Fruit fly (Drosophila melanogaster): Measurements from ENCODE around the gene Eig71Eb.

Gene Eig71Eb

dm6 chr3L:15675111-15675510 lies 25.4 kb downstream of the Eig71Eb start (continued):
- no peak for TF ChIP-seq Dek (tag; optimal IDR thresholded peaks at IDR 0.05)
- TF ChIP-seq CG8359 (GFP tag; optimal IDR thresholded peaks at IDR 0.05; ENCODE audit: borderline replicate concordance) = peak; percentile 59
- no peak for TF ChIP-seq rib (GFP tag; IDR thresholded peaks at IDR 0.05)
- TF ChIP-seq Chrac-16 (GFP tag; optimal IDR thresholded peaks at IDR 0.05) = peak; percentile 74
- TF ChIP-seq crp (GFP tag; optimal IDR thresholded peaks at IDR 0.05) = no peak
- peak; percentile 67 for TF ChIP-seq Sox102F (GFP tag; optimal IDR thresholded peaks at IDR 0.05)
- TF ChIP-seq CG11247 (GFP tag; IDR thresholded peaks at IDR 0.05) = no peak
- peak; percentile 54; the same call in 1 of the 2 replicates for TF ChIP-seq dan (GFP tag; IDR thresholded peaks at IDR 0.05)
- no peak for TF ChIP-seq CG11456 (GFP tag; IDR thresholded peaks at IDR 0.05)
- no peak for TF ChIP-seq CG6683 (GFP tag; optimal IDR thresholded peaks at IDR 0.05)
- TF ChIP-seq aop (GFP tag; IDR thresholded peaks at IDR 0.05) = no peak
- TF ChIP-seq fd64A (GFP tag; optimal IDR thresholded peaks at IDR 0.05) = peak; percentile 56
- no peak for TF ChIP-seq yki (optimal IDR thresholded peaks at IDR 0.05)
- TF ChIP-seq dimm (GFP tag; IDR thresholded peaks at IDR 0.05) = 0 out of 2 replicates have a peak, but pooled peaks have one; percentile 16
- peak; percentile 78 for TF ChIP-seq tin (GFP tag; optimal IDR thresholded peaks at IDR 0.05)
- TF ChIP-seq CG32532 (GFP tag; IDR thresholded peaks at IDR 0.05) = no peak
- TF ChIP-seq CG3726 (GFP tag; IDR thresholded peaks at IDR 0.05) = no peak
- no peak for TF ChIP-seq B-H1 (GFP tag; IDR thresholded peaks at IDR 0.05)
- TF ChIP-seq Mes4 (GFP tag; optimal IDR thresholded peaks at IDR 0.05) = peak; percentile 53
- no peak for TF ChIP-seq psq (GFP tag; optimal IDR thresholded peaks at IDR 0.05)
- peak; percentile 80; the same call in 1 of the 2 replicates for TF ChIP-seq ara (GFP tag; IDR thresholded peaks at IDR 0.05)
- peak; percentile 83 for TF ChIP-seq CG12391 (tag; optimal IDR thresholded peaks at IDR 0.05)
- no peak for TF ChIP-seq Doc3 (GFP tag; IDR thresholded peaks at IDR 0.05; ENCODE audit: partially characterized antibody)
- no peak for TF ChIP-seq kay (GFP tag; optimal IDR thresholded peaks at IDR 0.05)
- peak; percentile 39 for TF ChIP-seq tap (tag; optimal IDR thresholded peaks at IDR 0.05)
- TF ChIP-seq tx (GFP tag; optimal IDR thresholded peaks at IDR 0.05) = peak; percentile 9
- TF ChIP-seq CG14050 (GFP tag; IDR thresholded peaks at IDR 0.05) = no peak
- peak; percentile 63 for TF ChIP-seq Camta (GFP tag; optimal IDR thresholded peaks at IDR 0.05)
- TF ChIP-seq CG2129 (GFP tag; IDR thresholded peaks at IDR 0.05; ENCODE audit: partially characterized antibody) = no peak
- peak; percentile 61 for TF ChIP-seq CG1233 (GFP tag; optimal IDR thresholded peaks at IDR 0.05)
- peak; percentile 84 for TF ChIP-seq nmo (GFP tag; optimal IDR thresholded peaks at IDR 0.05)
- peak; percentile 32 for TF ChIP-seq CG13624 (GFP tag; optimal IDR thresholded peaks at IDR 0.05)
- TF ChIP-seq Ada2b (GFP tag; IDR thresholded peaks at IDR 0.05) = no peak
- TF ChIP-seq Stat92E (GFP tag; optimal IDR thresholded peaks at IDR 0.05) = peak in 1 of 3 experiments; percentile 51
- no peak for TF ChIP-seq CG10543 (GFP tag; optimal IDR thresholded peaks at IDR 0.05)
- no peak for TF ChIP-seq Doc2 (GFP tag; IDR thresholded peaks at IDR 0.05)
- peak; percentile 26 for TF ChIP-seq repo (GFP tag; optimal IDR thresholded peaks at IDR 0.05)
- TF ChIP-seq chinmo (GFP tag; IDR thresholded peaks at IDR 0.05; ENCODE audit: partially characterized antibody) = no peak
- no peak for TF ChIP-seq Drgx (GFP tag; IDR thresholded peaks at IDR 0.05)
- TF ChIP-seq jumu (GFP tag; optimal IDR thresholded peaks at IDR 0.05) = peak; percentile 57
- peak; percentile 73 for TF ChIP-seq CG4404 (GFP tag; IDR thresholded peaks at IDR 0.05)
- TF ChIP-seq Dll (GFP tag; IDR thresholded peaks at IDR 0.05; ENCODE audit: partially characterized antibody) = no peak
- TF ChIP-seq CG6654 (GFP tag; optimal IDR thresholded peaks at IDR 0.05) = peak; percentile 46
- TF ChIP-seq CG7786 (GFP tag; optimal IDR thresholded peaks at IDR 0.05) = peak; percentile 44
- TF ChIP-seq Aef1 (GFP tag; IDR thresholded peaks at IDR 0.05) = no peak
- no peak for TF ChIP-seq Taf1 (GFP tag; IDR thresholded peaks at IDR 0.05)
- TF ChIP-seq CG4854 (GFP tag; optimal IDR thresholded peaks at IDR 0.05) = peak; percentile 38
- TF ChIP-seq abd-A (tag; optimal IDR thresholded peaks at IDR 0.05) = no peak
- peak; percentile 13 for TF ChIP-seq disco-r (GFP tag; optimal IDR thresholded peaks at IDR 0.05)
- TF ChIP-seq ewg (GFP tag; optimal IDR thresholded peaks at IDR 0.05) = peak; percentile 27
- TF ChIP-seq lov (optimal IDR thresholded peaks at IDR 0.05) = no peak
- TF ChIP-seq lov (GFP tag; IDR thresholded peaks at IDR 0.05) = no peak

All from whole organism, embryonic.